Fruit fly (Drosophila melanogaster): ENCODE measurements around the gene Doc3.

Doc3 gene

DNA sequence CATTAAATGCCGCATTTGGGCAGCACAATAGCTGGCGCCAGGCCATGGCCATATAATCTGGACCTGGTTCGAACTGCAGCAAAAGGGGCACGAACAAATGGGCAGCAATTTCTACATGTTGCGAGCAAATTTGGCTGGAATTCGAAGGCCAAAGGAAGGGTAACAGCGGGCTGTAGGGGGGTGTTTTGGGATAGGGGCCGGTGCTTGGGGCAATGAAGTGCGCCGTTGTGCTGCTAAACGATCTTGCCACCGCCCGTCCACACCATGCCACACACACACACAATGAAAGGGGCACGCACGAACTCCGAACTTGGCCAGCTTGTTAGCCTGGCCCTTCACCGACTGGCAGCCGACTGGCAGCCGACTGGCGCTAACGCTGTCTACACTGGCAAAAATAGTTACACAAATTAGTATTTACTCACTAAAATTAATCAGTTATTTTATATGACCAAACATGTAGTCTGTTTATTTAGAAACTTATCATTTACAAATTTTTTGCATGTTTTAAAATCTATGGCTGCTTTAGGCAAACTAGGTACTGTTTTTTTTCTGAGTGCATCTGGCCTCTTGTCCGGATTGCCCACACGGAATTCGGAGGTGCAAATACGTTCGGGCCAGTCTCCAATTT, 29.1 kb downstream of the Doc3 start (continued):
- TF ChIP-seq ewg (GFP tag; optimal IDR thresholded peaks at IDR 0.05) (peak; percentile 9), grau (tag; optimal IDR thresholded peaks at IDR 0.05) (peak; percentile 41), CG6254 (GFP tag; optimal IDR thresholded peaks at IDR 0.05) (peak; percentile 67), CG8359 (GFP tag; optimal IDR thresholded peaks at IDR 0.05; ENCODE audit: borderline replicate concordance) (peak; percentile 72), CG1603 (tag; optimal IDR thresholded peaks at IDR 0.05) (peak; percentile 0), CG3726 (GFP tag; IDR thresholded peaks at IDR 0.05) (0 out of 3 replicates have a peak, but pooled peaks have one; percentile 5), CG17361 (GFP tag; IDR thresholded peaks at IDR 0.05) (peak; percentile 33; the same call in 2 of the 3 replicates), CG1792 (GFP tag; optimal IDR thresholded peaks at IDR 0.05) (peak; percentile 40), Dad (GFP tag; optimal IDR thresholded peaks at IDR 0.05) (peak; percentile 30), fd96Cb (tag; optimal IDR thresholded peaks at IDR 0.05) (peak; percentile 81), slp2 (GFP tag; optimal IDR thresholded peaks at IDR 0.05) (no peak), Mes4 (GFP tag; optimal IDR thresholded peaks at IDR 0.05) (peak; percentile 23), btn (GFP tag; optimal IDR thresholded peaks at IDR 0.05) (peak; percentile 76), tgo (GFP tag; IDR thresholded peaks at IDR 0.05) (peak; percentile 64), Dfd (GFP tag; optimal IDR thresholded peaks at IDR 0.05) (no peak), al (GFP tag; IDR thresholded peaks at IDR 0.05) (0 out of 2 replicates have a peak, but pooled peaks have one; percentile 17), grn (GFP tag; optimal IDR thresholded peaks at IDR 0.05) (no peak), HLH54F (GFP tag; optimal IDR thresholded peaks at IDR 0.05) (no peak), gcm2 (GFP tag; optimal IDR thresholded peaks at IDR 0.05) (no peak), CG11695 (GFP tag; IDR thresholded peaks at IDR 0.05) (0 out of 3 replicates have a peak, but pooled peaks have one; percentile 52), Camta (GFP tag; optimal IDR thresholded peaks at IDR 0.05) (peak; percentile 31), BtbVII (GFP tag; optimal IDR thresholded peaks at IDR 0.05) (peak; percentile 28), trem (tag; optimal IDR thresholded peaks at IDR 0.05) (peak; percentile 78), CG8478 (optimal IDR thresholded peaks at IDR 0.05) (no peak), CG11723 (GFP tag; optimal IDR thresholded peaks at IDR 0.05) (no peak), nau (GFP tag; optimal IDR thresholded peaks at IDR 0.05) (no peak), pzg (GFP tag; optimal IDR thresholded peaks at IDR 0.05) (no peak), CG30431 (GFP tag; optimal IDR thresholded peaks at IDR 0.05) (peak; percentile 13), pros (GFP tag; optimal IDR thresholded peaks at IDR 0.05) (no peak), gem (tag; optimal IDR thresholded peaks at IDR 0.05) (peak; percentile 30), seq (GFP tag; IDR thresholded peaks at IDR 0.05) (no peak), nmo (GFP tag; optimal IDR thresholded peaks at IDR 0.05) (peak; percentile 66), tin (GFP tag; optimal IDR thresholded peaks at IDR 0.05) (peak; percentile 74), repo (GFP tag; optimal IDR thresholded peaks at IDR 0.05) (no peak), CG7963 (GFP tag; IDR thresholded peaks at IDR 0.05; ENCODE audit: partially characterized antibody) (no peak), Dll (GFP tag; IDR thresholded peaks at IDR 0.05; ENCODE audit: partially characterized antibody) (no peak), Six4 (GFP tag; optimal IDR thresholded peaks at IDR 0.05) (peak; percentile 48), Blimp-1 (GFP tag; optimal IDR thresholded peaks at IDR 0.05) (peak; percentile 81), CG9215 (GFP tag; IDR thresholded peaks at IDR 0.05) (0 out of 2 replicates have a peak, but pooled peaks have one; percentile 6), H15 (GFP tag; IDR thresholded peaks at IDR 0.05) (peak; percentile 70), CG2875 (GFP tag; optimal IDR thresholded peaks at IDR 0.05) (no peak), CG6813 (GFP tag; optimal IDR thresholded peaks at IDR 0.05) (peak; percentile 61), CG11398 (GFP tag; optimal IDR thresholded peaks at IDR 0.05) (peak; percentile 5), Ravus (GFP tag; IDR thresholded peaks at IDR 0.05) (no peak), CG15601 (tag; optimal IDR thresholded peaks at IDR 0.05) (peak; percentile 40), Awh (GFP tag; IDR thresholded peaks at IDR 0.05) (peak; percentile 70), sc (optimal IDR thresholded peaks at IDR 0.05) (no peak), sc (GFP tag; optimal IDR thresholded peaks at IDR 0.05) (peak; percentile 46), CG17328 (GFP tag; IDR thresholded peaks at IDR 0.05) (peak; percentile 85), CG3407 (GFP tag; optimal IDR thresholded peaks at IDR 0.05) (no peak)

All from whole organism, embryonic.